Fruit fly (Drosophila melanogaster) whole organism: ENCODE data around the gene jdp.

Source experiments
- CG8478 ChIP-seq: fragments of >200 bp; optimal IDR thresholded peaks from 2 replicates; lab custom pipeline; 2018; ENCODE audit warnings: inconsistent platforms
- Dll ChIP-seq: fragments of >200 bp; optimal IDR thresholded peaks from 2 replicates; lab custom pipeline; 2017
- pan ChIP-seq: fragments of >200 bp; optimal IDR thresholded peaks from 2 replicates; lab custom pipeline; 2017
- psq ChIP-seq: fragments of >200 bp; optimal IDR thresholded peaks from 2 replicates; lab custom pipeline; 2017
- usp ChIP-seq: fragments of >200 bp; optimal IDR thresholded peaks from 2 replicates; lab custom pipeline; 2017; ENCODE audit warnings: missing biosample characterization, missing genetic modification characterization, mixed read lengths

- no peak for TF ChIP-seq psq (lab: Kevin White, UChicago)
- no peak for TF ChIP-seq usp (GFP tag; lab: Kevin White, UChicago)
- no peak for TF ChIP-seq pan
- TF ChIP-seq Dll (lab: Kevin White, UChicago): no peak
- TF ChIP-seq CG8478: no peak
These were observed 14.7 kb downstream of the jdp start, which contains the start of gene PH4alphaNE2 for dm6 chr3R:30512114-30512513.
